Worm (Caenorhabditis elegans): ENCODE measurements around the gene lido-9.

lido-9 gene

ce11 chrII:3005499-3005898 is 4.9 kb downstream of the lido-9 start, which contains the start of gene lido-12:
lido-12 (plus strand) TSS chrII:3005799.
- TF ChIP-seq pax-3 (tag; optimal IDR thresholded peaks at IDR 0.05) (no peak), mab-9 (GFP tag; IDR thresholded peaks at IDR 0.05) (no peak), ceh-63 (GFP tag; optimal IDR thresholded peaks at IDR 0.05) (no peak), egl-13 (tag; optimal IDR thresholded peaks at IDR 0.05) (no peak), ceh-88 (GFP tag; IDR thresholded peaks at IDR 0.05) (no peak), tbx-2 (tag; optimal IDR thresholded peaks at IDR 0.05) (no peak), nhr-85 (tag) (no peak), elt-2 (tag; optimal IDR thresholded peaks at IDR 0.05) (no peak)

ce11 chrII:3008400-3008799 is 7.8 kb downstream of the lido-9 start, which contains the start of gene sdz-5:
sdz-5 (plus strand) TSS chrII:3008700.
- TF ChIP-seq mep-1 (tag; optimal IDR thresholded peaks at IDR 0.05) (no peak), pax-3 (tag; optimal IDR thresholded peaks at IDR 0.05) (no peak), ztf-4 (tag; optimal IDR thresholded peaks at IDR 0.05) (no peak)

ce11 chrII:3012133-3012532 is 11.6 kb downstream of the lido-9 start, which contains the start of gene C41H7.9:
C41H7.9 (minus strand) TSS chrII:3012233.
- TF ChIP-seq nhr-71 (tag; optimal IDR thresholded peaks at IDR 0.05) (no peak), egl-27 (tag; optimal IDR thresholded peaks at IDR 0.05) (no peak), dsc-1 (tag; optimal IDR thresholded peaks at IDR 0.05) (no peak), isw-1 (GFP tag; IDR thresholded peaks at IDR 0.05) (no peak), nhr-90 (tag; optimal IDR thresholded peaks at IDR 0.05; ENCODE audit: poor library complexity) (no peak), lir-3 (tag; optimal IDR thresholded peaks at IDR 0.05; ENCODE audit: poor library complexity) (no peak), ama-1 (optimal IDR thresholded peaks at IDR 0.05) (no peak), snpc-4 (tag; optimal IDR thresholded peaks at IDR 0.05) (no peak), nhr-76 (tag; optimal IDR thresholded peaks at IDR 0.05) (no peak), vab-15 (tag; optimal IDR thresholded peaks at IDR 0.05) (no peak), nhr-237 (tag; optimal IDR thresholded peaks at IDR 0.05) (no peak), hlh-17 (GFP tag; optimal IDR thresholded peaks at IDR 0.05; ENCODE audit: borderline replicate concordance) (no peak), alr-1 (tag; optimal IDR thresholded peaks at IDR 0.05; ENCODE audit: borderline replicate concordance) (no peak), ets-5 (GFP tag; IDR thresholded peaks at IDR 0.05) (no peak), efl-1 (optimal IDR thresholded peaks at IDR 0.05) (no peak), efl-1 (GFP tag; optimal IDR thresholded peaks at IDR 0.05 in 1 of 2) (no peak), nhr-19 (GFP tag; conservative IDR thresholded peaks at IDR 0.05) (no peak), blmp-1 (tag; optimal IDR thresholded peaks at IDR 0.05) (no peak), swsn-7 (tag; optimal IDR thresholded peaks at IDR 0.05) (no peak), mep-1 (tag; optimal IDR thresholded peaks at IDR 0.05) (no peak), zag-1 (tag; optimal IDR thresholded peaks at IDR 0.05) (no peak)

DNA sequence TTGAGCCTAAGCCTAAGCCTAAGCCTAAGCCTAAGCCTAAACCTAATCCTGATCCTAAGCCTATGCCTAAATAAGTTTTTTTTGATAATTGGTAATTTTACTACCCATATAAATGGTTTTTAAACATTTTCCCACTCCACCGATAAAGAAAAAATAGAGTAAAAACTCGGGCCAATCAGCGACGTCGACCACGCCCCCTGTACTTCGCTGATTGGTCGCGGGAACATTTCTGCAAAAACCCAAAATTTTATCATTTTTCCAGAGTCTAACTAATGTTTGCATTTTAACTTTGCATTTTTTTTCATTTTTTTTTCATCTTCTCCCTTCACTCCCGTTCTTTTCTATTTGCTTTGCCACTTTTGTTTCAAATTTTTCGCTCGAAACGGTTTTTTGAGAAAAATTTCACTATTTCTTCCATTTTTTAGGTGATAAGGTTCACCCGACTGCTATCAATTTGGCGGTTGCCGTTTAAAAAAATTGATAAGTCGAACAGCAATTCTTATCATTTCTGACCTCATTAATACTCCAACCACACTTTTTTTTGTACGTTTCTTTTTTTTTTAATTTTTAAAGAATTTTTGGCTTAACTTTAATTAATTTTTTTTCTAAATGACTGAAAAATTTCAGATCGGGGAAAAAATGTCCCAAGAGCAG is 13.8 kb downstream of the lido-9 start, which contains the start of gene C41H7.2:
Gene C41H7.2, plus strand, starts transcription at position 622 of the 654 bp plus-strand sequence.
- TF ChIP-seq tlp-1 (tag; optimal IDR thresholded peaks at IDR 0.05): peak; percentile 40
- TF ChIP-seq elt-2 (tag; optimal IDR thresholded peaks at IDR 0.05): peak; percentile 78
- no peak for TF ChIP-seq unc-130 (tag; optimal IDR thresholded peaks at IDR 0.05)

- TF ChIP-seq nhr-47 (tag; optimal IDR thresholded peaks at IDR 0.05) (no peak), pax-3 (tag; optimal IDR thresholded peaks at IDR 0.05) (no peak), dsc-1 (tag; optimal IDR thresholded peaks at IDR 0.05) (no peak), hlh-4 (tag; optimal IDR thresholded peaks at IDR 0.05) (no peak), swsn-7 (tag; optimal IDR thresholded peaks at IDR 0.05) (no peak), dpl-1 (GFP tag; optimal IDR thresholded peaks at IDR 0.05) (no peak), nhr-12 (tag; optimal IDR thresholded peaks at IDR 0.05) (no peak), efl-1 (optimal IDR thresholded peaks at IDR 0.05) (no peak), efl-1 (GFP tag; optimal IDR thresholded peaks at IDR 0.05 in 1 of 2) (no peak), unc-98 (GFP tag; IDR thresholded peaks at IDR 0.05) (no peak), mab-9 (GFP tag; IDR thresholded peaks at IDR 0.05) (no peak), nhr-90 (tag; optimal IDR thresholded peaks at IDR 0.05; ENCODE audit: poor library complexity) (no peak), unc-86 (tag; optimal IDR thresholded peaks at IDR 0.05) (no peak)
These were observed 19.2 kb downstream of the lido-9 start, which contains the start of gene clec-3 for ce11 chrII:3019807-3020206. clec-3 (minus strand) TSS chrII:3019907.
